Worm (Caenorhabditis elegans): ENCODE measurements around the gene oac-8.

Gene oac-8

DNA sequence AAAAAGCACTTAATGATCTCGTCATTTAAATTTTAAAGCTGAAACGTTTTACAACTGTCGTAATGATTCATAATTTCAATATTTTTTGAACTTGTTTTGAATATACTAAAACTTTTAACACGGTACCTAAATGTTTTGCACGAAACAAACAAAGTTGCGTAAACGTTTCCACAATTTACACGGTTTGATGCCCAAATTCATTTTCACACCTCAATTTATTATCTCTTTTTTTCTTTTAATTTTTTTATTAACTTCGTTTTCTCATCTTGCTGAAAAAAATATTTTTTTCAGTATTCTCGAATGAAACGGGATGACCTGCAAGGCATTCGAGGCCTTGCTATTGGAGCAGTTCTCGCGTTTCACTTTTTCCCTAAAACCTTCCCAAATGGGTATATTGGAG, at the start of gene oac-8:
Gene oac-8 (plus strand): TSS at position 301 of the 400 bp plus-strand sequence.
- no peak for TF ChIP-seq mab-5 (tag; optimal IDR thresholded peaks at IDR 0.05)
- TF ChIP-seq nhr-237 (tag; optimal IDR thresholded peaks at IDR 0.05): no peak
- no peak for TF ChIP-seq ztf-11 (tag; optimal IDR thresholded peaks at IDR 0.05)
- no peak for TF ChIP-seq mep-1 (tag; optimal IDR thresholded peaks at IDR 0.05)
- TF ChIP-seq blmp-1 (tag; optimal IDR thresholded peaks at IDR 0.05): no peak
- no peak for TF ChIP-seq hlh-1 (tag; optimal IDR thresholded peaks at IDR 0.05)
- TF ChIP-seq cnd-1 (tag; optimal IDR thresholded peaks at IDR 0.05): no peak
- TF ChIP-seq ham-2 (GFP tag; optimal IDR thresholded peaks at IDR 0.05): no peak
- no peak for TF ChIP-seq M03D4.4 (tag; optimal IDR thresholded peaks at IDR 0.05)
- TF ChIP-seq unc-39 (tag; optimal IDR thresholded peaks at IDR 0.05): no peak
- no peak for TF ChIP-seq lin-13 (tag; optimal IDR thresholded peaks at IDR 0.05)
- no peak for TF ChIP-seq ces-1 (GFP tag; optimal IDR thresholded peaks at IDR 0.05)
- no peak for TF ChIP-seq lsy-2 (tag; optimal IDR thresholded peaks at IDR 0.05)
- TF ChIP-seq flh-1 (GFP tag; optimal IDR thresholded peaks at IDR 0.05): no peak
- no peak for TF ChIP-seq nhr-12 (tag; optimal IDR thresholded peaks at IDR 0.05)
- no peak for TF ChIP-seq sptf-1 (tag; optimal IDR thresholded peaks at IDR 0.05)
- TF ChIP-seq lin-32 (GFP tag; optimal IDR thresholded peaks at IDR 0.05): no peak
- TF ChIP-seq drap-1 (GFP tag; optimal IDR thresholded peaks at IDR 0.05): no peak
- no peak for TF ChIP-seq snpc-4 (tag; optimal IDR thresholded peaks at IDR 0.05)

DNA sequence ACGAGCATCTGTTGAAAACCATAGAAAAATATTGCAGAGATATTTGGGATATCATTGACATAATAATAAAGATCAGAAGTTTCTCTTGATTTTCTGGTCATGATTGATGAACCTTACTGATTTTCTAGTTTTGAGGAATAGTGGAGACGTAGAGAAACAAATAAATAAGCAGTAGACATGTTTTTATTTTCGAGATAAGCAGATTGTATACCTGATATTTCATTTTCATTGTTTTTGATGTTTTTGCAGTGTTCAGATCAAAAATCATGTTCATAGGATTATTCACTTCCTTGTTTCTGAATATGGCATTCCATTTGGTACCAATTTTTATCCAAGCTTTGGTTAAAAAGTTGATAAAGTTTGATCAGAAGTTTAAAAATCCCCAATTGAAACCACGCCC, 45.8 kb upstream of the oac-8 start, which contains the start of gene T07G12.4:
Gene T07G12.4 (minus strand): TSS at position 101 of the 400 bp plus-strand sequence.
- TF ChIP-seq sem-2 (GFP tag; optimal IDR thresholded peaks at IDR 0.05) (no peak), cnd-1 (tag; optimal IDR thresholded peaks at IDR 0.05) (no peak), zip-8 (tag; optimal IDR thresholded peaks at IDR 0.05) (no peak), tbx-8 (GFP tag; optimal IDR thresholded peaks at IDR 0.05) (no peak), ham-2 (GFP tag; optimal IDR thresholded peaks at IDR 0.05) (no peak), bed-3 (GFP tag; optimal IDR thresholded peaks at IDR 0.05) (no peak), ces-1 (GFP tag; optimal IDR thresholded peaks at IDR 0.05) (no peak), ztf-11 (tag; optimal IDR thresholded peaks at IDR 0.05) (no peak), mab-5 (tag; optimal IDR thresholded peaks at IDR 0.05) (no peak), sptf-1 (tag; optimal IDR thresholded peaks at IDR 0.05) (no peak)

ce11 chrIV:10542283-10542682, 42.1 kb upstream of the oac-8 start:
- no peak for TF ChIP-seq M03D4.4 (tag; optimal IDR thresholded peaks at IDR 0.05)
- TF ChIP-seq blmp-1 (tag; optimal IDR thresholded peaks at IDR 0.05): no peak
- TF ChIP-seq cnd-1 (tag; optimal IDR thresholded peaks at IDR 0.05): no peak
- TF ChIP-seq lsy-2 (tag; optimal IDR thresholded peaks at IDR 0.05): no peak
- TF ChIP-seq nhr-2 (tag; optimal IDR thresholded peaks at IDR 0.05): no peak
- TF ChIP-seq flh-1 (GFP tag; optimal IDR thresholded peaks at IDR 0.05): no peak
- no peak for TF ChIP-seq elt-3 (tag; optimal IDR thresholded peaks at IDR 0.05)
- TF ChIP-seq sptf-1 (tag; optimal IDR thresholded peaks at IDR 0.05): no peak
- TF ChIP-seq lin-13 (tag; optimal IDR thresholded peaks at IDR 0.05): no peak
- no peak for TF ChIP-seq tbx-8 (GFP tag; optimal IDR thresholded peaks at IDR 0.05)
- TF ChIP-seq ceh-39 (tag; optimal IDR thresholded peaks at IDR 0.05): no peak
- TF ChIP-seq ham-2 (GFP tag; optimal IDR thresholded peaks at IDR 0.05): no peak
- TF ChIP-seq mls-2 (tag; optimal IDR thresholded peaks at IDR 0.05): no peak
- no peak for TF ChIP-seq nhr-76 (tag; optimal IDR thresholded peaks at IDR 0.05)
- TF ChIP-seq hlh-1 (tag; optimal IDR thresholded peaks at IDR 0.05): no peak

ce11 chrIV:10543361-10543760, 41.0 kb upstream of the oac-8 start:
- TF ChIP-seq ceh-83 (GFP tag; optimal IDR thresholded peaks at IDR 0.05) (no peak), nhr-76 (tag; optimal IDR thresholded peaks at IDR 0.05) (no peak), ztf-11 (tag; optimal IDR thresholded peaks at IDR 0.05) (no peak), pha-4 (tag; optimal IDR thresholded peaks at IDR 0.05) (no peak), nhr-2 (tag; optimal IDR thresholded peaks at IDR 0.05) (no peak), bed-3 (GFP tag; optimal IDR thresholded peaks at IDR 0.05) (no peak), sptf-1 (tag; optimal IDR thresholded peaks at IDR 0.05) (no peak), drap-1 (GFP tag; optimal IDR thresholded peaks at IDR 0.05) (no peak), mep-1 (tag; optimal IDR thresholded peaks at IDR 0.05) (no peak), nhr-28 (tag; optimal IDR thresholded peaks at IDR 0.05) (no peak), unc-39 (tag; optimal IDR thresholded peaks at IDR 0.05) (no peak), ces-1 (GFP tag; optimal IDR thresholded peaks at IDR 0.05) (no peak), zip-8 (tag; optimal IDR thresholded peaks at IDR 0.05) (no peak), tbx-8 (GFP tag; optimal IDR thresholded peaks at IDR 0.05) (no peak), elt-1 (tag; optimal IDR thresholded peaks at IDR 0.05; ENCODE audit: borderline replicate concordance, insufficient read depth) (no peak), mls-2 (tag; optimal IDR thresholded peaks at IDR 0.05) (no peak), nhr-237 (tag; optimal IDR thresholded peaks at IDR 0.05) (no peak)
